Worm (Caenorhabditis elegans) whole organism, L3 larva: ENCODE results near the gene C15B12.4.
A peak's percentile ranks its signal among the peaks of the same experiment; 100 is the strongest.

Experiments used
- ZK546.5 ChIP-seq: sonication (generic microtip); optimal IDR thresholded peaks from 2 replicates; lab custom pipeline; 2017; ENCODE audit warnings: missing biosample characterization, missing genetic modification characterization
- ama-1 ChIP-seq: fragments of 150-350 bp; optimal IDR thresholded peaks from 2 replicates; lab custom pipeline; 2018
- ceh-16 ChIP-seq: sonication (generic microtip); optimal IDR thresholded peaks from 2 replicates; lab custom pipeline; 2017; ENCODE audit warnings: missing biosample characterization, missing genetic modification characterization
- ceh-9 ChIP-seq: sonication (generic microtip); optimal IDR thresholded peaks from 2 replicates; lab custom pipeline; 2018; ENCODE audit warnings: missing biosample characterization, missing genetic modification characterization
- egl-5 ChIP-seq: fragments of 150-350 bp; optimal IDR thresholded peaks from 2 replicates; lab custom pipeline; 2017; ENCODE audit warnings: missing biosample characterization, missing genetic modification reagents, missing genetic modification characterization, inconsistent platforms
- elt-2 ChIP-seq: sonication (generic microtip); optimal IDR thresholded peaks from 2 replicates; lab custom pipeline; 2016; ENCODE audit warnings: missing genetic modification reagents, mild to moderate bottlenecking, missing genetic modification characterization, missing compliant biosample characterization
- elt-3 ChIP-seq, 3 experiments: fragments of 150-350 bp in 1 of 3; sonication (generic microtip) in 2 of 3; optimal IDR thresholded peaks; 2 replicates in 2 of 3; 4 replicates in 1 of 3; lab custom pipeline; 2014 to 2017; ENCODE audit warnings: missing biosample characterization in 3 of 3, missing genetic modification characterization in 3 of 3
- eor-1 ChIP-seq, 2 experiments: fragments of 150-350 bp; optimal IDR thresholded peaks; 2 replicates each; lab custom pipeline; 2014 to 2018; ENCODE audit warnings: missing biosample characterization in 2 of 2, missing genetic modification characterization in 2 of 2
- fkh-10 ChIP-seq: sonication (generic microtip); optimal IDR thresholded peaks from 2 replicates; lab custom pipeline; 2017; ENCODE audit warnings: missing biosample characterization, missing genetic modification reagents, missing genetic modification characterization
- fos-1 ChIP-seq: fragments of 150-350 bp; optimal IDR thresholded peaks from 2 replicates; lab custom pipeline; 2014; ENCODE audit warnings: missing biosample characterization, missing genetic modification characterization
- hmg-11 ChIP-seq: sonication (generic microtip); optimal IDR thresholded peaks from 2 replicates; lab custom pipeline; 2016; ENCODE audit warnings: missing genetic modification characterization, missing compliant biosample characterization
- jun-1 ChIP-seq: fragments of 150-350 bp; optimal IDR thresholded peaks from 2 replicates; lab custom pipeline; 2014; ENCODE audit warnings: missing biosample characterization, missing genetic modification reagents, missing genetic modification characterization
- lin-15B ChIP-seq: fragments of 150-350 bp; optimal IDR thresholded peaks from 2 replicates; lab custom pipeline; 2014; ENCODE audit warnings: missing biosample characterization, missing genetic modification characterization
- lin-39 ChIP-seq: fragments of 150-350 bp; optimal IDR thresholded peaks from 2 replicates; lab custom pipeline; 2018; ENCODE audit warnings: missing biosample characterization, missing genetic modification reagents, missing genetic modification characterization
- mml-1 ChIP-seq: fragments of 150-350 bp; sonication (generic microtip); optimal IDR thresholded peaks from 3 replicates; lab custom pipeline; 2014; ENCODE audit warnings: missing biosample characterization, missing genetic modification characterization
- nfya-1 ChIP-seq: sonication (generic microtip); optimal IDR thresholded peaks from 2 replicates; lab custom pipeline; 2017; ENCODE audit warnings: missing genetic modification characterization, mild to moderate bottlenecking, missing compliant biosample characterization, antibody characterized with exemption, moderate library complexity; ENCODE audit not compliant: insufficient read depth
- nhr-12 ChIP-seq: fragments of 150-350 bp; optimal IDR thresholded peaks from 2 replicates; lab custom pipeline; 2014; ENCODE audit warnings: missing biosample characterization, missing genetic modification characterization
- nhr-23 ChIP-seq: fragments of 150-350 bp; optimal IDR thresholded peaks from 2 replicates; lab custom pipeline; 2014; ENCODE audit warnings: missing biosample characterization, missing genetic modification reagents, missing genetic modification characterization
- nhr-28 ChIP-seq: fragments of 150-350 bp; optimal IDR thresholded peaks from 2 replicates; lab custom pipeline; 2014; ENCODE audit warnings: missing biosample characterization, missing genetic modification characterization
- nhr-67 ChIP-seq: fragments of 150-350 bp; optimal IDR thresholded peaks from 2 replicates; lab custom pipeline; 2014; ENCODE audit warnings: missing biosample characterization, missing genetic modification characterization
- pha-4 ChIP-seq: fragments of 150-350 bp; optimal IDR thresholded peaks from 2 replicates; lab custom pipeline; 2014; ENCODE audit warnings: missing biosample characterization, missing genetic modification reagents, missing genetic modification characterization
- pqm-1 ChIP-seq: fragments of 150-350 bp; optimal IDR thresholded peaks from 2 replicates; lab custom pipeline; 2017; ENCODE audit warnings: missing biosample characterization, missing genetic modification characterization, inconsistent platforms
- unc-39 ChIP-seq: sonication (generic microtip); optimal IDR thresholded peaks from 4 replicates; lab custom pipeline; 2017; ENCODE audit warnings: missing biosample characterization, missing genetic modification characterization

Gene C15B12.4

DNA sequence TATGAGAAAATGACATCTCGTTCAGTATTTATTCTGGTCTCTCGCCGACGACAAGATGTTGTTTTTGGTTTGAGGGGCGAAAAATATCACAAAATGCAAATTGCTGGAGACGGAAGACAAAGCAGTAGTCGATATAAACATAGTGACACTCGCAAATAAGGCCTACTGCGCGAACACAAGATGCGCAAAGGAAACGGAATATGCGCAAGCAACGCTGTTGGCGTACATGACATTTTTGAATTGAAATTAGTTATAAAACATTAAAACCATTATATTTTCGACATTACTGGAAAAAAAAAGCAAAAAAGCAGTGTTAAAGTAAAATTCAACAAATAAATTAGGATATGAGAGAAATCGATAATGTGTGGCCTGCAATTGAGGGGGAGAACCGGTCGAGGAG is 31.5 kb upstream of the C15B12.4 start, which contains the start of gene cdf-1:
TSS of gene cdf-1 (minus strand) at position 136 of the 400 bp plus-strand sequence.
- TF ChIP-seq lin-15B (tag; lab: Kevin White, UChicago) (peak; percentile 16), nfya-1 (tag; lab: Kevin White, UChicago) (peak; percentile 23), nhr-23 (tag; lab: Kevin White, UChicago) (peak; percentile 45), lin-39 (tag; lab: Kevin White, UChicago) (no peak)
- TF ChIP-seq, all 47 proteins: peak for 3

DNA sequence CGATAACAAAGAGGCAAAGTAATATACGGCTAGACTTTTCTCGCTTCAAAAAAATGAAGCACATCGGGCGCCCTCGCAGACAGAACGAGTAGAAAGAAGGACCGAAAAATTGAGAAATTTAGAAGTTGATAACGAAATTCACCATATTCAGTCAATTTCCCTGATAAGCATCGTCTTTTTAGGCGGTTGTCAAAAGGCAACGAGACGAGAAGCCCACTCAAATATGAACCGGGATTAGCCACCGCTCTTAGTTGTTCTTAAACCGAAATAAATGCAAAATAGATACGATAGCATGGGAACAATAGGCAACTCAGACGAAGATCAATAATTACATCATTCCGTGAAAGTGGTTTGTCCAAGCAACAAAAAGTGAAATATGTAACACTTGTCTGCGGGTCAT is 29.6 kb upstream of the C15B12.4 start:
- TF ChIP-seq ZK546.5 (tag; lab: Kevin White, UChicago) (no peak), pqm-1 (tag; lab: Kevin White, UChicago) (peak; percentile 4), elt-2 (tag; lab: Kevin White, UChicago) (peak; percentile 64)

DNA sequence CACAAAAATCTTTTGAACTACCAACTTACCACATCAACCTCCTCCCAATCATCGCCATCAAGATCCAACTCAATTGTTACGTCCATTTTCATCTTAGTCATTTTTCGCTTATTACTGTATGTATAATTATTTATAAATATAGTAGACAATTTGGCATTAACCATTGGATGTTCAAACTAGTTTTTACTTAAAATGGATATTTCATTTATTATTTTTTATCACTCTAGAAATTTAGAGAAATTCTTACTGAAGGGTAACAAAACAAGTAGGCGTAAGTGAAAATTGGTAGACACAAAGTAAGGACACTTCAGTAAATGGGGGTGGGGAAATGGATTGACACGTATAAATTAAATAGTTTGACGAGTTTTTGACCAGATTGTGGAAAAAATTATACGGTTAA is 26.2 kb upstream of the C15B12.4 start, which contains the start of gene actl-1:
TSS of gene actl-1 (minus strand) at position 101 of the 400 bp plus-strand sequence.
- TF ChIP-seq fos-1 (tag; lab: Kevin White, UChicago) (no peak), jun-1 (tag; lab: Kevin White, UChicago) (no peak)

DNA sequence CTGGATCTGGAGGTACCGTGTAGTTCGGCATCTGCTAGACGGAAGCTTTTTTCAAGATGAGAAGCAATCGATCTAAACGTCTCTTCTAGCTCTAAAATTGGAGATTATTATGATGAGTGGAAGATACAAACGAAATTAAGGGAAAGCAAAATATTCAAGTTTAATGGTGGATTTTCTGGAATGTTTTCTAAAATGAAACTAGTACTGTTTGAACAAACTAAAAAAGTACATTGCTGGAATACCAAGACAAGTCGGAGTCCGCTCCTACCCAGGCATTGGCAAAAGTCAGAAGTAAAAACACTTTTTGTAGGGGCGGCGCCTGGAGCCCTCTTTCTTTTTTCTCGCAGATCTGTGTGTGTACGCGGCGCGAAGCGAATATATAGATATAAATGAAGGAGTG is 11.2 kb upstream of the C15B12.4 start, which contains the start of gene gar-1:
TSS of gene gar-1 (minus strand) at position 101 of the 400 bp plus-strand sequence.
- TF ChIP-seq elt-2 (tag; lab: Kevin White, UChicago), result no peak
- TF ChIP-seq hmg-11 (tag; lab: Kevin White, UChicago), result no peak
- no peak for TF ChIP-seq unc-39 (tag; lab: Kevin White, UChicago)
- TF ChIP-seq, all 47 proteins: peak for 0

DNA sequence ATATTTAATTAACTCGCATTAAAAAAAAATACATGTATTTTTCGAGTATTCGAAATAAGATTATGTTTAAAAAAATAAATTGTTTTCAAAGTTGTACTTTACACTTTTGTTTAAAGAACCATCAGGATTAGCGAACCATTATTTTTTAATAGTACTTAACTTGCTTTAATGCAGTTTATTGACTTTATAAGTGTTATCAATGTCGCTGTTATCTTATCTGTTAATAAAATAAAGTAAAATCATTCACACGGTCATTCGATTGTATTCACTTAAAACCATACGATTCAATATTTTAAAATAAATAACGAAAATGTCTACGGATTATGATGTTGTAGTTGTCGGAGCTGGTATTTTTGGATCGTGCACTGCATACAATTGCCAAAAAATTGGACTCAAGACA is 3.0 kb upstream of the C15B12.4 start, which contains the start of gene C15B12.1:
TSS of gene C15B12.1 (plus strand) at position 271 of the 400 bp plus-strand sequence.
- TF ChIP-seq hmg-11 (tag; lab: Kevin White, UChicago) (no peak), elt-2 (tag; lab: Kevin White, UChicago) (peak; percentile 67), eor-1 (tag; optimal IDR thresholded peaks at IDR 0.05; lab: Kevin White, UChicago) (no peak), pqm-1 (tag; lab: Kevin White, UChicago) (peak; percentile 76)

DNA sequence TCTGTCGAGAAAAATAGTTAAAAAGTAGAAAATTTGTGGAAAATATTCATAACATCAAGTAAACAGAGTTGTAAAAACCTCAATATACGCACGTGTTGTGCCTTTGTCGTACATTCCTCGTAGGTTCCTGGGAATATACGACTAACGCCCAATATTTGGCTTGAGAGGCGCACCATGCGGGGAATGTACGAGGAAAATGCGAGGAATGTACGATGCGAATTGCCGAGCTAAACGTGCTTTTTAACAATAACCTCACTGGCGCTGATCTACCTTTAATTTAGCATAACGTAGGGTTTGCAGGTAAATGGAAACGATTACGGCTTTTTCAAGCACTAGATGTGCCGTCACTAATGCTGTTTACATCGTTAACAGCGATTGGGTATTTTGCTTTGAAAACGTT is 5.0 kb downstream of the C15B12.4 start, which contains the start of gene C15B12.9:
TSS of gene C15B12.9 (plus strand) at position 301 of the 400 bp plus-strand sequence.
- TF ChIP-seq fkh-10 (GFP tag; lab: Kevin White, UChicago) (no peak), mml-1 (tag; lab: Kevin White, UChicago) (no peak), jun-1 (tag; lab: Kevin White, UChicago) (no peak)

DNA sequence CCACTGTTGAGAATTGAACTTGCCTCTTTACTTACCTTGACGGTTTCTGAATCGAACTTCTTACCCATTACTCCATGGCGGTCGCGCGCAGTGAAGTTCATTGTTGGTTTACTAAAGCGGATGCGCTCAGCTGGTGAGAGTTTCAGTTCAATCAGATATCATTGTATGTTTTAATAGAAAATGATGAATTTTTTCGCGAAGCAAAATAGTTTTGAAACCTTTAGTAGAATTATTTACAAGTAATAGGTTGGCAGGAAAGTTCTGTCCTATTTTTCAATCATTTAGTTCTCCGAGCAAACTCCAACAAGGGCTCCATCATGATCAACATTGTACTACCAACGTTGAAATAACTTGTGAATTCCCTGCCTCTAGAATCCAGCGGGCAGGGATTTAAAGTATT is 6.1 kb downstream of the C15B12.4 start, which contains the start of gene C15B12.3:
TSS of gene C15B12.3 (minus strand) at position 101 of the 400 bp plus-strand sequence.
- TF ChIP-seq eor-1 (tag; optimal IDR thresholded peaks at IDR 0.05; lab: Kevin White, UChicago) (no peak), elt-2 (tag; lab: Kevin White, UChicago) (no peak), hmg-11 (tag; lab: Kevin White, UChicago) (no peak), egl-5 (no peak), pha-4 (tag; lab: Kevin White, UChicago) (no peak), nhr-28 (tag; lab: Kevin White, UChicago) (no peak), ama-1 (lab: Kevin White, UChicago) (no peak), ceh-16 (tag; lab: Kevin White, UChicago) (no peak)
- TF ChIP-seq, all 47 proteins: peak for 0

DNA sequence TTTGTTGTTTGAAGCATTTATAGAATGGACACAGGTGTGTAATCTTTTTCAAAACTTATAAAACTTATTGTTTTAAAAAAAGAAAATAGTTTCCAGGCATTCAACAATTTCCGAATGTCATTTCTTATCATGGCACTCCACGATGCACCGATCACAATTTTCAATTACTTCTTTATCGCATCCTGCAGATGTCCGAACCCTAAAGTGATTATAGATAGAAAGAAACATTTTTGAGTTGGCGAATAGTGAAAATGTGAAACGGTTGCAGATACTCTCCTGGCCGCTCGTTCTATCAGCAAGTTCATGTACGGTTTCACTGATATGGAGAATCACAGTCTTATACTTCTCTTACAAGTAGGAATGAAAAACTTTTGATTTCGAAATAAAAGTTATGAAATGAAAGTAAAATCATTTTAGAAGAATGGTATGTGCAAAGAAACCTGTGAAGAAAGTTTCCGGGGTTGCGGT is 10.5 kb downstream of the C15B12.4 start, which contains the start of gene C15B12.2:
TSS of gene C15B12.2 (plus strand) at position 418 of the 468 bp plus-strand sequence.
- TF ChIP-seq elt-3 (tag; optimal IDR thresholded peaks at IDR 0.05; lab: Kevin White, UChicago), result no peak
- peak; percentile 82 for TF ChIP-seq elt-2 (tag; lab: Kevin White, UChicago)
- TF ChIP-seq lin-39 (tag; lab: Kevin White, UChicago), result no peak
- TF ChIP-seq eor-1 (tag; optimal IDR thresholded peaks at IDR 0.05; lab: Kevin White, UChicago), result no peak
- no peak for TF ChIP-seq nhr-67 (tag; lab: Kevin White, UChicago)
- TF ChIP-seq nhr-28 (tag; lab: Kevin White, UChicago), result no peak
- no peak for TF ChIP-seq nhr-12 (tag; lab: Kevin White, UChicago)
- no peak for TF ChIP-seq ceh-9 (tag; lab: Kevin White, UChicago)
- TF ChIP-seq lin-15B (tag; lab: Kevin White, UChicago), result no peak
- TF ChIP-seq, all 47 proteins: peak for 1
